Fruit fly (Drosophila melanogaster) whole organism, embryonic: ENCODE results near the gene CG2772.

Experiments used
- Atf-2 ChIP-seq: fragments of 200-800 bp; sonication (Bioruptor generic); optimal IDR thresholded peaks from 2 replicates; lab custom pipeline; 2016; ENCODE audit warnings: missing biosample characterization, missing genetic modification characterization
- Atf6 ChIP-seq: fragments of 200-800 bp; sonication (Bioruptor generic); IDR thresholded peaks from 2 replicates; pipeline ENCODE4 v1.3.6; 2022; ENCODE audit warnings: missing biosample characterization, missing genetic modification characterization
- CG11456 ChIP-seq: fragments of 200-800 bp; sonication (Bioruptor generic); IDR thresholded peaks from 3 replicates; pipeline ENCODE4 v1.3.6; 2022; ENCODE audit warnings: missing biosample characterization, missing genetic modification characterization
- CG12744 ChIP-seq: fragments of 200-800 bp; sonication (Bioruptor generic); optimal IDR thresholded peaks from 2 replicates; lab custom pipeline; 2016; ENCODE audit warnings: missing biosample characterization, missing genetic modification characterization
- CG13296 ChIP-seq: fragments of 200-800 bp; sonication (Bioruptor generic); optimal IDR thresholded peaks from 3 replicates; lab custom pipeline; 2018; ENCODE audit warnings: missing biosample characterization, mild to moderate bottlenecking, missing genetic modification characterization
- CG1529 ChIP-seq: fragments of 200-800 bp; sonication (Bioruptor generic); optimal IDR thresholded peaks from 3 replicates; lab custom pipeline; 2018; ENCODE audit warnings: missing biosample characterization, missing genetic modification characterization
- CG1647 ChIP-seq: fragments of 200-800 bp; sonication (Bioruptor generic); optimal IDR thresholded peaks from 3 replicates; lab custom pipeline; 2016; ENCODE audit warnings: missing biosample characterization, missing genetic modification characterization
- CG17328 ChIP-seq: fragments of 200-800 bp; sonication (Bioruptor generic); IDR thresholded peaks from 2 replicates; pipeline ENCODE4 v1.3.6; 2022; ENCODE audit warnings: missing biosample characterization, missing genetic modification characterization
- CG18619 ChIP-seq: fragments of 200-800 bp; sonication (Bioruptor generic); optimal IDR thresholded peaks from 3 replicates; lab custom pipeline; 2017; ENCODE audit warnings: missing biosample characterization, mild to moderate bottlenecking, missing genetic modification characterization
- CG31365 ChIP-seq: fragments of 200-800 bp; sonication (Bioruptor generic); optimal IDR thresholded peaks from 2 replicates; lab custom pipeline; 2018; ENCODE audit warnings: missing biosample characterization, mild to moderate bottlenecking, missing genetic modification characterization
- CG3163 ChIP-seq: fragments of 200-800 bp; sonication (Bioruptor generic); optimal IDR thresholded peaks from 3 replicates; lab custom pipeline; 2016; ENCODE audit warnings: missing biosample characterization, missing genetic modification characterization
- CG6791 ChIP-seq: fragments of 200-800 bp; sonication (Bioruptor generic); IDR thresholded peaks from 3 replicates; pipeline ENCODE4 v1.3.6; 2022; ENCODE audit warnings: missing biosample characterization, missing genetic modification characterization; ENCODE audit not compliant: partially characterized antibody
- CG8765 ChIP-seq: fragments of 200-800 bp; sonication (Bioruptor generic); IDR thresholded peaks from 2 replicates; pipeline ENCODE4 v1.3.6; 2022; ENCODE audit warnings: missing biosample characterization, missing genetic modification characterization
- CG9609 ChIP-seq: fragments of 200-800 bp; sonication (Bioruptor generic); optimal IDR thresholded peaks from 3 replicates; lab custom pipeline; 2016; ENCODE audit warnings: missing biosample characterization, missing genetic modification characterization
- CG9727 ChIP-seq: fragments of 200-800 bp; sonication (Bioruptor generic); optimal IDR thresholded peaks from 3 replicates; lab custom pipeline; 2017; ENCODE audit warnings: missing biosample characterization, mild to moderate bottlenecking, missing genetic modification characterization
- CG9817 ChIP-seq: fragments of 200-800 bp; sonication (Bioruptor generic); optimal IDR thresholded peaks from 2 replicates; lab custom pipeline; 2018; ENCODE audit warnings: missing biosample characterization, mild to moderate bottlenecking, missing genetic modification characterization, moderate library complexity
- Chrac-16 ChIP-seq: fragments of 200-800 bp; sonication (Bioruptor generic); optimal IDR thresholded peaks from 3 replicates; lab custom pipeline; 2016; ENCODE audit warnings: missing biosample characterization, missing genetic modification characterization
- Dip2 ChIP-seq: fragments of 200-800 bp; sonication (Bioruptor generic); IDR thresholded peaks from 2 replicates; pipeline ENCODE4 v1.3.6; 2022; ENCODE audit warnings: missing biosample characterization, missing genetic modification characterization
- Doc2 ChIP-seq: fragments of 200-800 bp; sonication (Bioruptor generic); IDR thresholded peaks from 2 replicates; pipeline ENCODE4 v1.3.6; 2022; ENCODE audit warnings: missing biosample characterization, missing genetic modification characterization
- Doc3 ChIP-seq: fragments of 200-800 bp; sonication (Bioruptor generic); IDR thresholded peaks from 3 replicates; pipeline ENCODE4 v1.3.6; 2022; ENCODE audit warnings: missing biosample characterization, missing genetic modification characterization; ENCODE audit not compliant: partially characterized antibody
- Eip74EF ChIP-seq, 2 experiments: fragments of 200-800 bp in 1 of 2; fragments of >200 bp in 1 of 2; sonication (Bioruptor generic) in 1 of 2; optimal IDR thresholded peaks; 2 replicates each; lab custom pipeline; 2017 to 2019; ENCODE audit warnings: missing biosample characterization in 2 of 2, missing genetic modification characterization in 2 of 2, mild to moderate bottlenecking in 1 of 2, moderate library complexity in 1 of 2
- Gsc ChIP-seq: fragments of 200-800 bp; sonication (Bioruptor generic); IDR thresholded peaks from 2 replicates; pipeline ENCODE4 v1.3.6; 2022; ENCODE audit warnings: missing biosample characterization, missing genetic modification characterization
- Hand ChIP-seq: fragments of 200-800 bp; sonication (Bioruptor generic); optimal IDR thresholded peaks from 2 replicates; lab custom pipeline; 2017; ENCODE audit warnings: mild to moderate bottlenecking, missing biosample characterization, missing genetic modification reagents, missing genetic modification characterization
- MBD-R2 ChIP-seq: fragments of 200-800 bp; sonication (Bioruptor generic); IDR thresholded peaks from 2 replicates; pipeline ENCODE4 v1.3.6; 2022; ENCODE audit warnings: missing biosample characterization, missing genetic modification characterization
- Max ChIP-seq: fragments of 200-800 bp; sonication (Bioruptor generic); optimal IDR thresholded peaks from 2 replicates; lab custom pipeline; 2016; ENCODE audit warnings: missing biosample characterization, mild to moderate bottlenecking, missing genetic modification characterization
- Mes4 ChIP-seq: fragments of 200-800 bp; sonication (Bioruptor generic); optimal IDR thresholded peaks from 2 replicates; lab custom pipeline; 2016; ENCODE audit warnings: missing biosample characterization, missing genetic modification characterization
- Oaz ChIP-seq: fragments of 200-800 bp; sonication (Bioruptor generic); IDR thresholded peaks from 2 replicates; pipeline ENCODE4 v1.3.6; 2022; ENCODE audit warnings: missing biosample characterization, missing genetic modification characterization
- PHDP ChIP-seq: fragments of 200-800 bp; sonication (Bioruptor generic); optimal IDR thresholded peaks from 3 replicates; lab custom pipeline; 2018; ENCODE audit warnings: missing biosample characterization, mild to moderate bottlenecking, missing genetic modification characterization, moderate library complexity
- Sox100B ChIP-seq: fragments of 200-800 bp; sonication (Bioruptor generic); optimal IDR thresholded peaks from 3 replicates; lab custom pipeline; 2018; ENCODE audit warnings: missing biosample characterization, mild to moderate bottlenecking, missing genetic modification characterization
- Ssrp ChIP-seq: fragments of 200-800 bp; sonication (Bioruptor generic); optimal IDR thresholded peaks from 2 replicates; lab custom pipeline; 2018; ENCODE audit warnings: missing biosample characterization, mild to moderate bottlenecking, missing genetic modification characterization, moderate library complexity
- Usf ChIP-seq: fragments of 200-800 bp; sonication (Bioruptor generic); optimal IDR thresholded peaks from 2 replicates; lab custom pipeline; 2017; ENCODE audit warnings: missing genotype, missing biosample characterization, missing genetic modification characterization
- br ChIP-seq: fragments of >200 bp; optimal IDR thresholded peaks from 2 replicates; lab custom pipeline; 2017
- cas ChIP-seq: fragments of 200-800 bp; sonication (Bioruptor generic); IDR thresholded peaks from 2 replicates; pipeline ENCODE4 v1.3.6; 2022; ENCODE audit warnings: missing biosample characterization, missing genetic modification characterization
- crc ChIP-seq: fragments of 200-800 bp; sonication (Bioruptor generic); optimal IDR thresholded peaks from 2 replicates; lab custom pipeline; 2016; ENCODE audit warnings: missing biosample characterization, missing genetic modification characterization
- en ChIP-seq: fragments of 200-800 bp; sonication (Bioruptor generic); optimal IDR thresholded peaks from 2 replicates; lab custom pipeline; 2016; ENCODE audit warnings: missing biosample characterization, missing genetic modification characterization
- fd96Cb ChIP-seq: fragments of 200-800 bp; sonication (Bioruptor generic); optimal IDR thresholded peaks from 2 replicates; lab custom pipeline; 2018; ENCODE audit warnings: missing biosample characterization, mild to moderate bottlenecking, missing genetic modification characterization, moderate library complexity
- fru ChIP-seq: fragments of >200 bp; optimal IDR thresholded peaks from 2 replicates; lab custom pipeline; 2017
- gem ChIP-seq: fragments of 200-800 bp; sonication (Bioruptor generic); optimal IDR thresholded peaks from 2 replicates; lab custom pipeline; 2019; ENCODE audit warnings: missing biosample characterization, mild to moderate bottlenecking, missing genetic modification characterization, moderate library complexity
- h ChIP-seq: fragments of >200 bp; optimal IDR thresholded peaks from 2 replicates; lab custom pipeline; 2017
- jumu ChIP-seq: fragments of 200-800 bp; sonication (Bioruptor generic); optimal IDR thresholded peaks from 3 replicates; lab custom pipeline; 2016; ENCODE audit warnings: missing biosample characterization, missing genetic modification characterization
- kay ChIP-seq: fragments of 200-800 bp; sonication (Bioruptor generic); optimal IDR thresholded peaks from 2 replicates; lab custom pipeline; 2016; ENCODE audit warnings: missing biosample characterization, missing genetic modification characterization
- mld ChIP-seq: fragments of 200-800 bp; sonication (Bioruptor generic); IDR thresholded peaks from 3 replicates; pipeline ENCODE4 v1.3.6; 2022; ENCODE audit warnings: missing biosample characterization, missing genetic modification characterization; ENCODE audit not compliant: partially characterized antibody
- nau ChIP-seq: fragments of 200-800 bp; sonication (Bioruptor generic); optimal IDR thresholded peaks from 3 replicates; lab custom pipeline; 2017; ENCODE audit warnings: missing biosample characterization, mild to moderate bottlenecking, missing genetic modification characterization, missing genetic modification reagents
- nerfin-2 ChIP-seq: fragments of 200-800 bp; sonication (Bioruptor generic); IDR thresholded peaks from 2 replicates; pipeline ENCODE4 v1.3.6; 2022; ENCODE audit warnings: missing biosample characterization, missing genetic modification characterization; ENCODE audit not compliant: partially characterized antibody
- pho ChIP-seq: fragments of 200-800 bp; sonication (Bioruptor generic); optimal IDR thresholded peaks from 2 replicates; lab custom pipeline; 2016; ENCODE audit warnings: missing biosample characterization, missing genetic modification characterization
- pzg ChIP-seq: fragments of 200-800 bp; sonication (Bioruptor generic); optimal IDR thresholded peaks from 3 replicates; lab custom pipeline; 2018; ENCODE audit warnings: missing biosample characterization, mild to moderate bottlenecking, missing genetic modification characterization, moderate library complexity
- ranshi ChIP-seq: fragments of 200-800 bp; sonication (Bioruptor generic); IDR thresholded peaks from 2 replicates; pipeline ENCODE4 v1.3.6; 2022; ENCODE audit warnings: missing biosample characterization, missing genetic modification characterization
- row ChIP-seq: fragments of 200-800 bp; sonication (Bioruptor generic); IDR thresholded peaks from 3 replicates; pipeline ENCODE4 v1.3.6; 2022; ENCODE audit warnings: missing biosample characterization, missing genetic modification characterization
- scrt ChIP-seq: fragments of 200-800 bp; sonication (Bioruptor generic); optimal IDR thresholded peaks from 2 replicates; lab custom pipeline; 2018; ENCODE audit warnings: missing biosample characterization, mild to moderate bottlenecking, missing genetic modification characterization, moderate library complexity
- sens-2 ChIP-seq: fragments of 200-800 bp; sonication (Bioruptor generic); IDR thresholded peaks from 2 replicates; pipeline ENCODE4 v1.3.6; 2022; ENCODE audit warnings: missing biosample characterization, missing genetic modification characterization
- slbo ChIP-seq: fragments of 200-800 bp; sonication (Bioruptor generic); IDR thresholded peaks from 2 replicates; pipeline ENCODE4 v1.3.6; 2022; ENCODE audit warnings: missing biosample characterization, missing genetic modification characterization
- tio ChIP-seq: fragments of 200-800 bp; sonication (Bioruptor generic); optimal IDR thresholded peaks from 2 replicates; lab custom pipeline; 2017; ENCODE audit warnings: missing biosample characterization, missing genetic modification characterization, inconsistent platforms
- twi ChIP-seq: fragments of 200-800 bp; optimal IDR thresholded peaks from 2 replicates; lab custom pipeline; 2019; ENCODE audit warnings: missing biosample characterization, mild to moderate bottlenecking, missing genetic modification characterization, moderate library complexity

CG2772 gene

dm6 chr2L:3437068-3437467 lies 8.7 kb upstream of the CG2772 start (continued):
- TF ChIP-seq Atf-2 (GFP tag; lab: Kevin White, UChicago) (no peak), CG9727 (no peak), CG1647 (GFP tag; lab: Kevin White, UChicago) (no peak), twi (tag; lab: Kevin White, UChicago) (no peak), CG18619 (GFP tag; lab: Kevin White, UChicago) (no peak), mld (GFP tag; lab: Robert Waterston, UW) (no peak), slbo (GFP tag; lab: Robert Waterston, UW) (no peak), Gsc (GFP tag; lab: Robert Waterston, UW) (no peak), MBD-R2 (GFP tag; lab: Robert Waterston, UW) (no peak), br (lab: Kevin White, UChicago) (no peak), Ssrp (tag; lab: Kevin White, UChicago) (peak; percentile 25), Doc3 (GFP tag; lab: Robert Waterston, UW) (no peak), CG6791 (GFP tag; lab: Robert Waterston, UW) (no peak), Doc2 (GFP tag; lab: Robert Waterston, UW) (no peak), sens-2 (GFP tag; lab: Robert Waterston, UW) (peak; percentile 63), Oaz (GFP tag; lab: Robert Waterston, UW) (peak; percentile 74), crc (GFP tag; lab: Kevin White, UChicago) (no peak), scrt (GFP tag; lab: Kevin White, UChicago) (peak; percentile 34), CG31365 (tag; lab: Kevin White, UChicago) (peak; percentile 34), Hand (GFP tag; lab: Kevin White, UChicago) (no peak), Max (GFP tag; lab: Kevin White, UChicago) (no peak), CG9609 (GFP tag; lab: Kevin White, UChicago) (peak; percentile 11), CG8765 (GFP tag; lab: Robert Waterston, UW) (no peak), Dip2 (no peak), Atf6 (GFP tag; lab: Robert Waterston, UW) (no peak), jumu (GFP tag; lab: Kevin White, UChicago) (no peak), cas (GFP tag; lab: Robert Waterston, UW) (no peak), h (lab: Kevin White, UChicago) (no peak), CG3163 (GFP tag; lab: Kevin White, UChicago) (no peak), Sox100B (peak; percentile 67), PHDP (tag; lab: Kevin White, UChicago) (peak; percentile 70), nau (GFP tag; lab: Kevin White, UChicago) (peak; percentile 54), CG17328 (GFP tag; lab: Robert Waterston, UW) (peak; percentile 72), row (GFP tag; lab: Robert Waterston, UW) (peak; percentile 70), Eip74EF (GFP tag; optimal IDR thresholded peaks at IDR 0.05; lab: Kevin White, UChicago) (peak in 1 of 2 experiments; percentile 22), CG1529 (GFP tag; lab: Kevin White, UChicago) (peak; percentile 40), kay (GFP tag; lab: Kevin White, UChicago) (no peak), gem (tag; lab: Kevin White, UChicago) (peak; percentile 80), CG12744 (GFP tag; lab: Kevin White, UChicago) (no peak), Chrac-16 (GFP tag; lab: Kevin White, UChicago) (no peak), ranshi (GFP tag; lab: Robert Waterston, UW) (peak; percentile 41; the same call in 1 of the 2 replicates), en (GFP tag; lab: Kevin White, UChicago) (no peak), pzg (no peak), fru (lab: Kevin White, UChicago) (no peak), CG11456 (no peak), CG9817 (tag; lab: Kevin White, UChicago) (peak; percentile 39), tio (GFP tag; lab: Kevin White, UChicago) (no peak), Usf (GFP tag; lab: Kevin White, UChicago) (no peak), pho (GFP tag; lab: Kevin White, UChicago) (no peak), fd96Cb (tag; lab: Kevin White, UChicago) (peak; percentile 51), Mes4 (GFP tag; lab: Kevin White, UChicago) (no peak), CG13296 (GFP tag; lab: Kevin White, UChicago) (peak; percentile 66), nerfin-2 (GFP tag; lab: Robert Waterston, UW) (no peak)
